Worm (Caenorhabditis elegans) whole organism, young adult: ENCODE data around the gene W03G11.3.

ENCODE experiments used
- F22D6.2 ChIP-seq: sonication (generic microtip); optimal IDR thresholded peaks from 2 replicates; lab custom pipeline; 2016; ENCODE audit warnings: mild to moderate bottlenecking, missing genetic modification characterization, missing compliant biosample characterization
- F39B2.1 ChIP-seq: fragments of 200-800 bp; sonication (Bioruptor generic); IDR thresholded peaks from 2 replicates; pipeline ENCODE4 v1.3.6; 2022; ENCODE audit warnings: missing genetic modification reagents, missing genetic modification characterization, missing compliant biosample characterization
- F52B5.7 ChIP-seq: sonication (generic microtip); optimal IDR thresholded peaks from 2 replicates; lab custom pipeline; 2016; ENCODE audit warnings: mild to moderate bottlenecking, missing genetic modification characterization, missing compliant biosample characterization
- F55B11.4 ChIP-seq: sonication (generic microtip); optimal IDR thresholded peaks from 2 replicates; lab custom pipeline; 2016; ENCODE audit warnings: missing compliant biosample characterization, missing genetic modification characterization, borderline replicate concordance; ENCODE audit not compliant: insufficient read depth
- F57A8.1 ChIP-seq: fragments of 200-800 bp; sonication (Bioruptor generic); optimal IDR thresholded peaks from 2 replicates; lab custom pipeline; 2018; ENCODE audit warnings: mild to moderate bottlenecking, missing genetic modification characterization, moderate library complexity, missing compliant biosample characterization
- F57C9.4 ChIP-seq: sonication (generic microtip); optimal IDR thresholded peaks from 2 replicates; lab custom pipeline; 2017; ENCODE audit warnings: mild to moderate bottlenecking, missing genetic modification characterization, missing compliant biosample characterization
- T26A5.8 ChIP-seq: sonication (generic microtip); optimal IDR thresholded peaks from 2 replicates; lab custom pipeline; 2016; ENCODE audit warnings: missing genetic modification characterization, missing compliant biosample characterization
- Y56A3A.18 ChIP-seq: fragments of 200-800 bp; sonication (Bioruptor generic); IDR thresholded peaks from 2 replicates; pipeline ENCODE4 v1.3.6; 2022; ENCODE audit warnings: missing genetic modification reagents, missing genetic modification characterization, missing compliant biosample characterization
- ZK185.1 ChIP-seq: sonication (generic microtip); optimal IDR thresholded peaks from 2 replicates; lab custom pipeline; 2016; ENCODE audit warnings: mild to moderate bottlenecking, missing genetic modification characterization, missing compliant biosample characterization; ENCODE audit not compliant: poor library complexity, severe bottlenecking
- atf-7 ChIP-seq: sonication (generic microtip); optimal IDR thresholded peaks from 2 replicates; lab custom pipeline; 2017; ENCODE audit warnings: mild to moderate bottlenecking, missing genetic modification characterization, missing compliant biosample characterization
- cebp-1 ChIP-seq, 2 experiments: fragments of 200-800 bp in 1 of 2; sonication (Bioruptor generic) in 1 of 2; sonication (generic microtip) in 1 of 2; IDR thresholded peaks in 1 of 2; optimal IDR thresholded peaks in 1 of 2; 2 replicates each; pipeline versions ENCODE4 v1.3.6 to Lab custom; 2017 to 2022; ENCODE audit warnings: missing compliant biosample characterization in 2 of 2, missing genetic modification characterization in 2 of 2, mild to moderate bottlenecking in 1 of 2, missing genetic modification reagents in 1 of 2, moderate library complexity in 1 of 2
- ceh-91 ChIP-seq: fragments of 200-800 bp; sonication (Bioruptor generic); IDR thresholded peaks from 2 replicates; pipeline ENCODE4 v1.3.6; 2022; ENCODE audit warnings: missing genetic modification reagents, missing genetic modification characterization, missing compliant biosample characterization
- die-1 ChIP-seq: sonication (generic microtip); optimal IDR thresholded peaks from 2 replicates; lab custom pipeline; 2016; ENCODE audit warnings: missing genotype, mild to moderate bottlenecking, missing genetic modification characterization, missing compliant biosample characterization
- dox-1 ChIP-seq: fragments of 200-800 bp; sonication (Bioruptor generic); IDR thresholded peaks from 2 replicates; pipeline ENCODE4 v1.3.6; 2022; ENCODE audit warnings: missing genetic modification reagents, missing genetic modification characterization, missing compliant biosample characterization
- dpff-1 ChIP-seq: sonication (generic microtip); optimal IDR thresholded peaks from 2 replicates; lab custom pipeline; 2017; ENCODE audit warnings: mild to moderate bottlenecking, missing genetic modification characterization, missing compliant biosample characterization
- dpl-1 ChIP-seq: fragments of 150-350 bp; optimal IDR thresholded peaks from 2 replicates; lab custom pipeline; 2014; ENCODE audit warnings: missing biosample characterization, missing genetic modification reagents, missing genetic modification characterization
- egl-44 ChIP-seq: fragments of 200-800 bp; sonication (Bioruptor generic); IDR thresholded peaks from 2 replicates; pipeline ENCODE4 v1.3.6; 2022; ENCODE audit warnings: missing genetic modification reagents, missing genetic modification characterization, missing compliant biosample characterization
- ets-4 ChIP-seq: fragments of 200-800 bp; sonication (Bioruptor generic); optimal IDR thresholded peaks from 2 replicates; lab custom pipeline; 2018; ENCODE audit warnings: mild to moderate bottlenecking, missing genetic modification characterization, missing compliant biosample characterization
- fkh-3 ChIP-seq: sonication (generic microtip); optimal IDR thresholded peaks from 2 replicates; lab custom pipeline; 2016; ENCODE audit warnings: mild to moderate bottlenecking, missing genetic modification characterization, missing compliant biosample characterization
- hlh-26 ChIP-seq: fragments of 200-800 bp; sonication (Bioruptor generic); conservative IDR thresholded peaks from 2 replicates; pipeline ENCODE4 v1.3.6; 2022; ENCODE audit warnings: missing genetic modification reagents, missing genetic modification characterization, missing compliant biosample characterization
- hmg-1.2 ChIP-seq: fragments of 200-800 bp; sonication (Bioruptor generic); IDR thresholded peaks from 2 replicates; pipeline ENCODE4 v1.3.6; 2022; ENCODE audit warnings: missing genetic modification reagents, missing genetic modification characterization, missing compliant biosample characterization
- hmg-20 ChIP-seq: fragments of 200-800 bp; sonication (Bioruptor generic); IDR thresholded peaks from 2 replicates; pipeline ENCODE4 v1.3.6; 2022; ENCODE audit warnings: missing genetic modification reagents, missing genetic modification characterization, missing compliant biosample characterization
- hsf-1 ChIP-seq: fragments of 200-800 bp; sonication (Bioruptor generic); IDR thresholded peaks from 2 replicates; pipeline ENCODE4 v1.3.6; 2022; ENCODE audit warnings: missing genetic modification reagents, missing genetic modification characterization, missing compliant biosample characterization
- let-526 ChIP-seq: fragments of 200-800 bp; sonication (Bioruptor generic); IDR thresholded peaks from 2 replicates; pipeline ENCODE4 v1.3.6; 2022; ENCODE audit warnings: missing genetic modification reagents, missing genetic modification characterization, missing compliant biosample characterization
- let-607 ChIP-seq, 2 experiments: fragments of 200-800 bp in 1 of 2; sonication (Bioruptor generic) in 1 of 2; sonication (generic microtip) in 1 of 2; optimal IDR thresholded peaks; 2 replicates each; lab custom pipeline; 2016 to 2018; ENCODE audit warnings: mild to moderate bottlenecking in 2 of 2, missing compliant biosample characterization in 2 of 2, missing genetic modification characterization in 2 of 2, moderate library complexity in 2 of 2, missing genotype in 1 of 2
- lin-40 ChIP-seq: sonication (generic microtip); optimal IDR thresholded peaks from 2 replicates; lab custom pipeline; 2016; ENCODE audit warnings: missing genetic modification characterization, mild to moderate bottlenecking, missing compliant biosample characterization, missing genotype, missing genetic modification reagents
- madf-10 ChIP-seq: sonication (generic microtip); optimal IDR thresholded peaks from 2 replicates; lab custom pipeline; 2016; ENCODE audit warnings: mild to moderate bottlenecking, missing genetic modification characterization, missing compliant biosample characterization
- madf-6 ChIP-seq: fragments of 200-800 bp; sonication (Bioruptor generic); IDR thresholded peaks from 2 replicates; pipeline ENCODE4 v1.3.6; 2022; ENCODE audit warnings: missing genetic modification reagents, missing genetic modification characterization, missing compliant biosample characterization
- mel-28 ChIP-seq: sonication (generic microtip); optimal IDR thresholded peaks from 2 replicates; lab custom pipeline; 2016; ENCODE audit warnings: borderline replicate concordance, mild to moderate bottlenecking, missing genetic modification characterization, missing compliant biosample characterization
- mes-4 ChIP-seq: sonication (generic microtip); optimal IDR thresholded peaks from 2 replicates; lab custom pipeline; 2016; ENCODE audit warnings: missing genotype, missing genetic modification characterization, missing compliant biosample characterization
- mxl-1 ChIP-seq: sonication (generic microtip); optimal IDR thresholded peaks from 2 replicates; lab custom pipeline; 2016; ENCODE audit warnings: missing genetic modification characterization, missing compliant biosample characterization
- nhr-80 ChIP-seq: sonication (generic microtip); optimal IDR thresholded peaks from 2 replicates; lab custom pipeline; 2016; ENCODE audit warnings: missing genetic modification characterization, missing compliant biosample characterization
- snpc-1.1 ChIP-seq: sonication (generic microtip); optimal IDR thresholded peaks from 2 replicates; lab custom pipeline; 2017; ENCODE audit warnings: missing genetic modification characterization, mild to moderate bottlenecking, missing compliant biosample characterization, antibody characterized with exemption, moderate library complexity, missing genotype, missing genetic modification reagents; ENCODE audit not compliant: insufficient read depth
- snpc-4 ChIP-seq, 5 experiments: fragments of 150-350 bp in 1 of 5; sonication (generic microtip) in 4 of 5; optimal IDR thresholded peaks; 2 replicates each; lab custom pipeline; 2014 to 2018; ENCODE audit warnings: missing genetic modification characterization in 5 of 5, missing biosample characterization in 3 of 5, antibody characterized with exemption in 2 of 5, mild to moderate bottlenecking in 2 of 5, missing compliant biosample characterization in 2 of 5, missing genotype in 2 of 5, moderate library complexity in 2 of 5, missing genetic modification reagents in 1 of 5
- tbp1 ChIP-seq: fragments of 200-800 bp; sonication (Bioruptor generic); optimal IDR thresholded peaks from 2 replicates; lab custom pipeline; 2018; ENCODE audit warnings: mild to moderate bottlenecking, missing genetic modification characterization, missing compliant biosample characterization
- unc-130 ChIP-seq: sonication (generic microtip); optimal IDR thresholded peaks from 2 replicates; lab custom pipeline; 2016; ENCODE audit warnings: missing genetic modification reagents, missing genetic modification characterization, missing compliant biosample characterization
- unc-62 ChIP-seq: fragments of 150-350 bp; optimal IDR thresholded peaks from 2 replicates; lab custom pipeline; 2014; ENCODE audit warnings: missing biosample characterization, missing genetic modification reagents, missing genetic modification characterization
- ztf-22 ChIP-seq: fragments of 200-800 bp; sonication (Bioruptor generic); optimal IDR thresholded peaks from 2 replicates; lab custom pipeline; 2018; ENCODE audit warnings: mild to moderate bottlenecking, missing genetic modification characterization, moderate library complexity, missing compliant biosample characterization
- ztf-25 ChIP-seq: fragments of 200-800 bp; sonication (Bioruptor generic); IDR thresholded peaks from 2 replicates; pipeline ENCODE4 v1.3.6; 2022; ENCODE audit warnings: missing genetic modification reagents, missing genetic modification characterization, missing compliant biosample characterization
- ztf-28 ChIP-seq: fragments of 200-800 bp; sonication (Bioruptor generic); IDR thresholded peaks from 2 replicates; pipeline ENCODE4 v1.3.6; 2022; ENCODE audit warnings: missing genetic modification reagents, missing genetic modification characterization, missing compliant biosample characterization

Gene W03G11.3

DNA sequence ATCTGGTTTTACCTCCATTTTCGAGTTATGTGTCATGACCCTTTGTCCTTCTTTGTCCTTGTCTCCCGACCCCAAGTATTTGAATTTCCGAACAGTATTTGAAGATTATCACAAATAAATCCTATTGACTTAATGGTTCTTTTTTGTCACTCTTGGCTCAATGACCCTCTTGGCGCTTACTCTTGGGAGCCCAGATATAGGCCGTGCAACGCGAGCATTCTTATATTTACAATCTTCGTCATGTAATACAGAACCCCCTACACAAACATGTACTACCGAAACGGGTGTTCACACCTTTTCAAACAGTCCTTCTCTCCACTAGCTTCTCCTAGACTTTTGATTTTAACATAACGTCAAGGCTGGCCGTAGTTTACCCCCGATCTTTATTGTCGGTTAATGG is 40.1 kb upstream of the W03G11.3 start, which contains the start of gene M153.5:
Gene M153.5 (plus strand): TSS at position 301 of the 400 bp plus-strand sequence.
- TF ChIP-seq lin-40 (tag; lab: Kevin White, UChicago) (no peak), madf-10 (no peak), ztf-25 (no peak), F52B5.7 (tag; lab: Kevin White, UChicago) (no peak)

DNA sequence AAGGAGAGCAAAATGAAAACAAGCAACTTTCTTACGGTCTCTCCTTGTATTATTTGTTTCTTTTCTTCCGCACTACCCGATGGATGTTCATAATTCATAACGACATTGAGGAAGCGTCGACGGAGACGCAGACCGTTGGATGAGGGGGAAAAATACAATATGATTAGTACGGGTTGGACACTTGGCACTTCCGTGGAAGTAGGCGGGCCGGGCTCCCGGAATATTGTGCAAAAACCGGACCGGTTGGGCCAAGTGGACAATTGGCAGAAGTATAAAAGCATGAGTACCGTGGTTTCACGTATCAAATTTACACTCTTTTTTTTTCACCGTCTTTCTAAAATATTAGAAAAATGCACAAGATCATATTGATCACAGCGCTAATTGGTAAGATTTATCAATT is 39.0 kb upstream of the W03G11.3 start, which contains the start of gene M153.3:
Gene M153.3 (plus strand): TSS at position 301 of the 400 bp plus-strand sequence.
- TF ChIP-seq ztf-22 (GFP tag; lab: Kevin White, UChicago) = no peak
- TF ChIP-seq hlh-26 (GFP tag; lab: Robert Waterston, UW) = no peak
- TF ChIP-seq mxl-1 (tag; lab: Kevin White, UChicago) = no peak
- no peak for TF ChIP-seq let-607 (tag; optimal IDR thresholded peaks at IDR 0.05; lab: Kevin White, UChicago)
- no peak for TF ChIP-seq tbp1 (GFP tag; lab: Kevin White, UChicago)
- TF ChIP-seq ZK185.1 (tag; lab: Kevin White, UChicago) = no peak
- TF ChIP-seq unc-62 (GFP tag; lab: Kevin White, UChicago) = no peak
- no peak for TF ChIP-seq hmg-20
- TF ChIP-seq F57A8.1 (GFP tag; lab: Kevin White, UChicago) = no peak
- TF ChIP-seq hsf-1 (GFP tag; lab: Robert Waterston, UW) = no peak
- TF ChIP-seq ceh-91 (GFP tag; lab: Robert Waterston, UW) = no peak
- no peak for TF ChIP-seq ets-4 (GFP tag; lab: Kevin White, UChicago)
- no peak for TF ChIP-seq Y56A3A.18 (GFP tag; lab: Robert Waterston, UW)
- no peak for TF ChIP-seq hmg-1.2 (GFP tag; lab: Robert Waterston, UW)
- TF ChIP-seq snpc-1.1 (tag; lab: Kevin White, UChicago) = no peak
- no peak for TF ChIP-seq T26A5.8
- TF ChIP-seq fkh-3 = no peak
- TF ChIP-seq mes-4 (tag; lab: Kevin White, UChicago) = no peak
- no peak for TF ChIP-seq die-1
- no peak for TF ChIP-seq F55B11.4 (tag; lab: Kevin White, UChicago)

DNA sequence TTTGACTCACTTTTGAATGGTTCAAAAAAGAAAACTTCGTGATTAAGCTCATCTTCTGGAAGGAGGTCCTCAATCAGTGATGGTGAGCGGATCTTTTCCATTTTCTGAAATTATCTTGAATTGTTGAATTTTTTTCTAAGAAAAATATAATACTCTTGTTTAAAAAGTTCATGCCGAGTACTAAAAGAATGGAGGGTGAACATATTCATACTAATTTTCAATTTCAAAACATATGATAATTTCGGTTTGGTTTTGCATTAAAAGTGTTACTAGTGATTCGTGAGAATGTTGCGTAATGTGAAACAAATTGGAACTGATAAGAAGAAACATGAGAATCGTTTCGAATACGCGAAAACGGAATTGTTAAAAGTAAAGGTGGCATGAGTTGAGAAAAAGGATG is 37.4 kb upstream of the W03G11.3 start, which contains the start of gene lyst-1:
Gene lyst-1 (minus strand): TSS at position 101 of the 400 bp plus-strand sequence.
- no peak for TF ChIP-seq let-526 (GFP tag; lab: Robert Waterston, UW)
- TF ChIP-seq mxl-1 (tag; lab: Kevin White, UChicago) = no peak
- no peak for TF ChIP-seq mel-28
- TF ChIP-seq F22D6.2 (tag; lab: Kevin White, UChicago) = no peak

DNA sequence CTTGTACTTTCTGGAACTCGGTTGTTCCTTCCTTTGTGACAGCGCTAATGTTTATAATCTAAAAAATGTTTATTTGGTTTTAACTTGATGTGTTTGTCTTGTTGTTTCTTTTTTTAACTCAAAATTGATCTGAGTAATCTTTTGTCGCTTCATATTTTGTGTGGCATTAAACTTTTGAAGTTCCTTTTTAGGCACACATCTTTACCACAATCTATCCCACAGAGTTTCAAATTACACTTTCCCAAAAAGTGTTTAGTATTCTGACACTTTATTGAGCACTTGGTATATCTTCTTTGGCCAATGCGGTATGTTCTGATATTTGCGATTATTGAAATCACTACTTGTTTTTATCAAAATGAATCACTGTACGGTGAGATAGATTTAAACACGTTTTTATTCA is 21.7 kb upstream of the W03G11.3 start, which contains the start of gene lgc-18:
Gene lgc-18 (plus strand): TSS at position 301 of the 400 bp plus-strand sequence.
- TF ChIP-seq egl-44 (GFP tag; lab: Robert Waterston, UW) = no peak

DNA sequence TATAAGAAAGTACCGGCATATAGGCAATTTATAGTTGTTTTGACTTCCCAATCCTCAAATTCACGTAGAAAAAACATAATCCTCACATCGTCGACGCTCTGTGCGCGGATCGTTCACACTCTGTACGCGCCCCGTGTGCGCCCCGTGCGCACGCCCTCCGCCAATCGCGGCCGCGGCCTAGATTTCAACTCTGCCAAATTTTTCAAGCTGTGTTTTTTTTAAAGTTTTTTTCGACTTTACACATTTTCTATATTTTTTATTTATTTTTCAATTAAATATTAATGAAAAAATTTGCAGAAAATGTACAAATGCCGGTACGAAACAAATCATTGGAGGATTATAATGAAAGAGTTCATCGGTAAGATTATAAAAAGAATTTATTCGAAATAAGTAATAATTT is 19.5 kb upstream of the W03G11.3 start, which contains the start of gene T01H10.11:
Gene T01H10.11 (plus strand): TSS at position 301 of the 400 bp plus-strand sequence.
- TF ChIP-seq die-1 (no peak), ets-4 (GFP tag; lab: Kevin White, UChicago) (no peak), nhr-80 (tag; lab: Kevin White, UChicago) (no peak), let-526 (GFP tag; lab: Robert Waterston, UW) (no peak), F57C9.4 (tag; lab: Kevin White, UChicago) (no peak), dpl-1 (GFP tag; lab: Kevin White, UChicago) (no peak), atf-7 (no peak), ztf-28 (no peak), dpff-1 (no peak), ceh-91 (GFP tag; lab: Robert Waterston, UW) (no peak), F39B2.1 (GFP tag; lab: Robert Waterston, UW) (no peak), madf-6 (GFP tag; lab: Robert Waterston, UW) (no peak), cebp-1 (GFP tag; IDR thresholded peaks at IDR 0.05; lab: Robert Waterston, UW) (no peak), cebp-1 (tag; optimal IDR thresholded peaks at IDR 0.05; lab: Kevin White, UChicago) (no peak), snpc-4 (GFP tag; optimal IDR thresholded peaks at IDR 0.05; lab: Kevin White, UChicago) (no peak), snpc-4 (tag; optimal IDR thresholded peaks at IDR 0.05; lab: Kevin White, UChicago) (no peak), dox-1 (GFP tag; lab: Robert Waterston, UW) (no peak), unc-130 (GFP tag; lab: Kevin White, UChicago) (no peak)
